Worm (Caenorhabditis elegans): ENCODE results near the gene Y45F10A.7.

ce11 chrIV:13453509-13453908, 38.9 kb upstream of the Y45F10A.7 start:
- TF ChIP-seq hmg-4 (GFP tag; optimal IDR thresholded peaks at IDR 0.05) (no peak), aly-1 (tag; optimal IDR thresholded peaks at IDR 0.05) (no peak), ets-7 (tag; optimal IDR thresholded peaks at IDR 0.05) (no peak)

Data from whole organism, early embryonic.